Fruit fly (Drosophila melanogaster) ovary, adult (tissue): ENCODE data around the gene Mondo.
A peak's percentile ranks its signal among the peaks of the same experiment; 100 is the strongest.

Experiments used
- CG17801 ChIP-seq: fragments of 200-800 bp; optimal IDR thresholded peaks from 2 replicates; lab custom pipeline; 2019; ENCODE audit warnings: missing biosample characterization, mild to moderate bottlenecking, missing genetic modification characterization, moderate library complexity; ENCODE audit not compliant: partially characterized antibody

The Mondo gene

dm6 chr2L:21309754-21310426 lies at the start of gene Mondo:
TSS of gene Mondo (minus strand) at chr2L:21310050.
- TF ChIP-seq CG17801 (GFP tag; lab: Kevin White, UChicago): no peak

DNA sequence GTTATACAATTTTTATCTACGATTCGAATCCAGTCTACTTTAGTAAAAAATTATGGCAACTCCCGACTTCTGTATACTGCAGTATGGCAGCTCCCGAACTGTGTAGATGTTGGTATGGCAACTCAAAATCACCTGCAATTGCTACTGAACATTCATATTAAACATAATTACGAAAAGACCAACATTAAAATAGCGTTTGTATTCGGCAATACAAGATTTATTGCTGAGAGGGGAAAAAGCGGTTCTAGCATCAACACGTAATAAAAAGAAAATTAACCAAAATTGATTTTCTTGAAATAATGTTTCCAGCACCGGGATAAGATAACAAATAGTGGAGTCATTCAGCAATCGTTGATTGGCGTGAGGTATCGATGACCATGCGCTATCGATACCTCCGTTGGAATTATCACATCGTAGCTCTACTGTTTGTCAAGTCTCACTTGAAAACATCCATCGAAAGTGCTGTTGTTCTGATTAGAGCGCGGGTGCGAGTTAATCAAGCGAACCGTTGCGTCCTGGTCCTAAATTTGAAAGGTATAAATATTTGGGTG lies 34.4 kb upstream of the Mondo start, which contains the start of gene Tsp39D:
TSS of gene Tsp39D (plus strand) at position 405 of the 551 bp plus-strand sequence.
- TF ChIP-seq CG17801 (GFP tag; lab: Kevin White, UChicago): peak; percentile 20

DNA sequence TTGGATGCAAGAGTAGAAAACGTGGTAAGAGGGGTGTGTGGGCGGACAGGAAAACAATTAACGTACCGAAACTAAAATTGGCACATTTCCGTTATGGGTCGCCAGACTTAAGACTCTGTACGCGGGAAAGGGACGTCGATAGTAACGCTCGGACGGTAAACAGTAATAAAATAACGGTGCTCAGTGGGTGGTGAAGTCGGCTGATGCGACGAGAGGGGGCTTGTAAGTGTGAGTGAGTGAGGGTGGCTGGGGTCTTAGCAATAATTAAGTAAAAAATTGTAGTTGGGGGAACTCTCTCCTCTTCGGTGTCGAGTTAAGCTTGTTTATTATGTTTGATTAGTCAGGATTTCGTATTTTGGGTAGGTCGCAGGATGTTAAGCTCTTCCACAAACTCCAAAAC lies 31.9 kb upstream of the Mondo start:
- no peak for TF ChIP-seq CG17801 (GFP tag; lab: Kevin White, UChicago)

dm6 chr2L:21331502-21331901 lies 21.7 kb upstream of the Mondo start, which contains the start of gene dimm:
TSS of gene dimm (plus strand) at chr2L:21331756.
- TF ChIP-seq CG17801 (GFP tag; lab: Kevin White, UChicago): no peak

dm6 chr2L:21330823-21331222 lies 21.0 kb upstream of the Mondo start:
- no peak for TF ChIP-seq CG17801 (GFP tag; lab: Kevin White, UChicago)

- no peak for TF ChIP-seq CG17801 (GFP tag; lab: Kevin White, UChicago)
Measured at dm6 chr2L:21329353-21329752, 19.5 kb upstream of the Mondo start.

DNA sequence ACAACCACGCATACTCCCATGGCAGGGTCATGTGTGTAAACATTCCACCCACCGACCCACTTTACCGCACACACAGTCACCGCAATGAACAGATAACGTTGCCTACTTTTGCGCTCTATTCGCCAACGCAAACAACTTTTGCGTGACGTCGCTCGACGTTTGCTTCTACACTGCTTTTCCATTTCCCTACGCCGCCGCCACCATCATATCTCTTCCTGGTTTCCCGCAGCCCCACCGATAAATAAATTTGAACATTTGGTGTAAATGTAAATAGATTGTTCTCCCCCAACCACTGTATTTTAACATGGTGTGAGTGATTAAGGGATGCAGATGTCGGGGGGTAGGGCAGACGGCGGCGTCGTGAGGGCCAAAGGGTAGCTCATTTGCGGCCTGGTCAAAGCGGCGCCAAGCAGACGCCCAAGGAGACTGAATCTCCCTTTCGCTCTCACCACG lies 14.6 kb upstream of the Mondo start:
- TF ChIP-seq CG17801 (GFP tag; lab: Kevin White, UChicago): no peak

DNA sequence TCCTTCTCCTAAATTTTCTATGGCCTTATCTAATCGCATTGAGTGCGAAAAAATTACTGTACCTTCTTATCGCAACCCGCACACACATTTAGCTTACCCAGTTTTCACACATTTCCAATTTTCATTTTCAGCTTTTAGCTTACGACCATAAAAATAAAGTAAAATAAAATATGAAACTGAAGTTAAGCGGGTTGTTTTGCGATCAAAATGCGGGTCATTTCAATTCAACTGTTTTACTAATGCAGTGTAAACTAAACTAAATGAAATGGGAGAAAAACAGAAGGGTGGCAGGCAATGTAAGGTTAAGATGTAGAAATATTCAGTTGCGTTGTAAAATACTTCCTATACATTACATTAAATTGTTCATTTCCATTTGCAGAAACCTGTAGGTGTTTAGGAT lies 12.3 kb upstream of the Mondo start:
- TF ChIP-seq CG17801 (GFP tag; lab: Kevin White, UChicago): no peak

DNA sequence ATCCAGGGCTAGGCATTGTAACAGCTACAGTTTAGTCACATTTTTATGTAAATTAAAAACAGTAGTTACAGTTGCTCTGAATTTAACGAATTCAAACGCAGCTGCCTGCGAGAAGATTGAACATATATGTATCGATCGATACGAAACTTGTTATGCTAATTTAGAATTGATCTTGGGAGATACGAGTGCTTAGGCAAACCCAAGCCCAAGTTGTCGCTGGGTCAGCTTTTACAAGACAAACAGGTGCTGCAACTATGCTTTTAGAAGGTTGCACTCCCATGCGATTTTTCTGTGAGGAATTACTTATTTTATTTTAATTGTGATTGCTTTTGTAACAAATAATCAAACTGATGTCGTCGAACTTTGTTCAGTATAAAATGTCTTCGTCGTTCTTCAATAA lies 6.9 kb upstream of the Mondo start:
- no peak for TF ChIP-seq CG17801 (GFP tag; lab: Kevin White, UChicago)

DNA sequence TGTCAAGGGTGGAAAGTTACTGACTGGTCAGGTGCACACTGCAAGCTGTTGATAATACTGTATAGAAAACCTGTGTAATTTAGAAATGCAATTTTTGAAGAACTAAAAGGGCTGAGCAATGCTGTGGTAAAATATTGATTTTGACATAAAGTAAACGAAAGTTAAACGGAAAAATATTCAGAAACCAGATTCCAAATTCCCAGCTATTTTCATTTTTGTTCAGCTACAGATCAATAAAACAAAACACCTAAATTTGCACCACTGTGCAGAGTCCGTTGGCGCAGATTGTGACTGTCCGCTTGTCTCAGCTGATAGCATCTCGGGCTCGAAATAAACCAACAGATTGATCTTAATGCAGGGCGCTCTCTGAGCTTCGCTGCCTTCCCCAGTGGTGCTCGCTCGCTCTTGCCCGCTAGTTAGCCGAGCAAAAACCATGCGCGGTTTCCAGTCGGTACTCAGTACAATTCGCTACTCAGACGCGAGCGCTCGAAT lies 4.1 kb upstream of the Mondo start, which contains the start of gene CG46314:
TSS of gene CG46314 (plus strand) at position 452 of the 492 bp plus-strand sequence.
- TF ChIP-seq CG17801 (GFP tag; lab: Kevin White, UChicago): no peak

DNA sequence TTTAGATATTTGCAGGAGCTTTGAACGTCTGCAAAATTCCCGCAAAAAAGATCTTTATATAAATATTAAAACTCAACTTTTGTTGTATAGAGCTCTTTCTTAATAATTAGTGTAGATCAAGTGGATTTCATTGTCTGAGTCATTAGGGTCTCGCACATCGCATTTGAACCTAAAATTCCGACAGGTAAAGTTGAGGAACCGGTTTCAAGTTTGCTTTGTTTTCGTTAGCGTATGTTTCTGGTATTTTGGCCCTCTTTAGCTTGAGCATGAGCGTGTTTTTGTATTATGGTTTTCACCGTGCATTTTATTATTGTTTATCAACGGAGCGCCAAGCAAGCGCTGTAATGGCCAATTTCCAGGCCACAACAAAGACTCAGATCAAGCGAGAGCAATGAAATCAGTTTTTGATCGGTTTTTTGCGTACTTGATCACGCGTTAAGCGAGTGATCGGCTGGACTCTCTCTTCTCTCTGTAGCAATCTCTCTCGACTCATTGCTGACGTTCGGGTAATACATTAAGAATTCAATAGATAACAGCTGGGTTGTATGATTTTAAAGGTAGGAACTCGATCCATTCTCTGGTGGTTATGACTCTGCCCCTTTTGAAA lies 3.1 kb upstream of the Mondo start:
- TF ChIP-seq CG17801 (GFP tag; lab: Kevin White, UChicago): peak; percentile 6

DNA sequence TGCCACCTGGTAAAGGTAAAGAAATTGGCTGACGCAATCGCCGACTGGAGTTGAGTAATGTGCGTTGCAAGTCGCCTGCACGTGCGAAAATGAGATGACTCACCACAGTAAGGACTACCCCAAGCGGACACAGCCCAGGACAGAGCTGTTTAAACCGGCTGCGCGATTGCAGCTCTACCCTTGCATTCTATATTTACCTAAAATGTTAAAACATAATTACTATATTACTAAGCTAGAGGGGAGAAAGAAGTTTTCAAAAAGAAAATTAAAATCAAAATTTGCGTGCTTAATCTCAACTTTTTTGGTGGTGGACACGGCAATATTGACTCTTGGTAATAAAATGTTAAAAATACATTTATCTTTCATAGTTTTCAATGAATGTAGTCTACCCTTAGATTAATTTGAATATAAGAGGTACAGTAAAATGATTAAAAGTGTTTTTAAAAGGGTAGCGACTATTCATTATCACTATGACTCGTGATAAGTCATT lies 1.4 kb upstream of the Mondo start:
- TF ChIP-seq CG17801 (GFP tag; lab: Kevin White, UChicago): no peak

dm6 chr2L:21310427-21311199 lies 763 bp upstream of the Mondo start, which contains the start of gene crc:
TSS of gene crc (plus strand) at chr2L:21310866.
- TF ChIP-seq CG17801 (GFP tag; lab: Kevin White, UChicago): peak; percentile 20

DNA sequence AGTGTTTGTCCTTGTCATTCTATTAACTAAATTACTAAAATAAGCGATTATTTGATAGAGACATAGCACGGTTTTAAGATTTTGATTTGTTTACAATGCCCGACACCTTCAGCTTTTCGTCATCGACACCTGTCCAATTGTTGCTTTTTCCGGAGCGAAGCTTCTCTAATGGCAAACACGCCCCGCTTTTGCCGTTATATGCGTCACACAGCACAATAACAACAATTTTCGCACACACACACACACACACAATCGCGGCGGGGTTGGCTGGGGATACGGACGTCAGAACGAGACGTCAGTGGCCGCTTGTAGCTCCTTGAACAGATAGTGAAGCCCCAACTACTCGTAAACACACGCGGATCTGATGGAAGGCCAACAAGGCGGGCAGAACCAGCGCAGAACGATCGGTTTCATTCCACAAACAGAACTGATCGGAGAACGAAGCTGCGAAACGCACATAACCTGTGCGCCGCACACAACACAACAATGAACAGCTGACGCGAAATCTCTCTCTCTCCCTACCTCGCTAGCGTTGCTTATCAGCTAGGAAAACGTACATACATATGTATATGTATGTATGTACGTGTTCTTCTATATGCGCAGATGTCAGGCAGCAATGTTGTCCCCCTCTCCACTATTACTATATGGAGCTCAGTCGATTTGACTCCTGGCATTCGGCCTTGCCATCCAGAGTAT lies 644 bp downstream of the Mondo start:
- TF ChIP-seq CG17801 (GFP tag; lab: Kevin White, UChicago): peak; percentile 1
